Fruit fly (Drosophila melanogaster) whole organism, embryonic: ENCODE data around the gene br.

ENCODE experiments used
- BEAF-32 ChIP-seq: fragments of 200-800 bp; sonication (Bioruptor generic); optimal IDR thresholded peaks from 3 replicates; lab custom pipeline; 2017; ENCODE audit warnings: missing biosample characterization, missing genetic modification characterization, mild to moderate bottlenecking, moderate library complexity, missing genetic modification reagents
- CG11456 ChIP-seq: fragments of 200-800 bp; sonication (Bioruptor generic); IDR thresholded peaks from 3 replicates; pipeline ENCODE4 v1.3.6; 2022; ENCODE audit warnings: missing biosample characterization, missing genetic modification characterization
- CG11504 ChIP-seq: fragments of 200-800 bp; sonication (Bioruptor generic); optimal IDR thresholded peaks from 3 replicates; lab custom pipeline; 2019; ENCODE audit warnings: missing biosample characterization, mild to moderate bottlenecking, missing genetic modification characterization, moderate library complexity
- CG12104 ChIP-seq: fragments of 200-800 bp; sonication (Bioruptor generic); optimal IDR thresholded peaks from 3 replicates; lab custom pipeline; 2016; ENCODE audit warnings: missing biosample characterization, missing genetic modification characterization
- CG13894 ChIP-seq: fragments of 200-800 bp; sonication (Bioruptor generic); optimal IDR thresholded peaks from 3 replicates; lab custom pipeline; 2018; ENCODE audit warnings: missing biosample characterization, mild to moderate bottlenecking, missing genetic modification characterization, moderate library complexity
- CG14441 ChIP-seq: fragments of 200-800 bp; sonication (Bioruptor generic); IDR thresholded peaks from 2 replicates; pipeline ENCODE4 v1.3.6; 2022; ENCODE audit warnings: missing biosample characterization, missing genetic modification characterization
- CG15601 ChIP-seq: fragments of 200-800 bp; sonication (Bioruptor generic); optimal IDR thresholded peaks from 3 replicates; lab custom pipeline; 2019; ENCODE audit warnings: missing biosample characterization, mild to moderate bottlenecking, missing genetic modification characterization, moderate library complexity
- CG1647 ChIP-seq: fragments of 200-800 bp; sonication (Bioruptor generic); optimal IDR thresholded peaks from 3 replicates; lab custom pipeline; 2016; ENCODE audit warnings: missing biosample characterization, missing genetic modification characterization
- CG16813 ChIP-seq: fragments of 200-800 bp; sonication (Bioruptor generic); IDR thresholded peaks from 3 replicates; pipeline ENCODE4 v1.3.6; 2022; ENCODE audit warnings: missing biosample characterization, missing genetic modification characterization; ENCODE audit not compliant: partially characterized antibody
- CG17612 ChIP-seq: fragments of 200-800 bp; sonication (Bioruptor generic); IDR thresholded peaks from 2 replicates; pipeline ENCODE4 v1.3.6; 2022; ENCODE audit warnings: missing biosample characterization, missing genetic modification characterization
- CG18476 ChIP-seq: fragments of 200-800 bp; sonication (Bioruptor generic); optimal IDR thresholded peaks from 2 replicates; lab custom pipeline; 2016; ENCODE audit warnings: missing biosample characterization, mild to moderate bottlenecking, missing genetic modification characterization
- CG18599 ChIP-seq: fragments of 200-800 bp; sonication (Bioruptor generic); optimal IDR thresholded peaks from 3 replicates; lab custom pipeline; 2017; ENCODE audit warnings: missing biosample characterization, missing genetic modification characterization, mild to moderate bottlenecking, moderate library complexity, missing genetic modification reagents
- CG2202 ChIP-seq: fragments of 200-800 bp; sonication (Bioruptor generic); optimal IDR thresholded peaks from 2 replicates; lab custom pipeline; 2018; ENCODE audit warnings: missing biosample characterization, mild to moderate bottlenecking, missing genetic modification characterization
- CG30403 ChIP-seq: fragments of 200-800 bp; sonication (Bioruptor generic); optimal IDR thresholded peaks from 3 replicates; lab custom pipeline; 2016; ENCODE audit warnings: missing biosample characterization, missing genetic modification characterization
- CG3281 ChIP-seq: fragments of 200-800 bp; sonication (Bioruptor generic); optimal IDR thresholded peaks from 3 replicates; lab custom pipeline; 2017; ENCODE audit warnings: missing biosample characterization, mild to moderate bottlenecking, missing genetic modification characterization
- CG4404 ChIP-seq: fragments of 200-800 bp; sonication (Bioruptor generic); IDR thresholded peaks from 2 replicates; pipeline ENCODE4 v1.3.6; 2022; ENCODE audit warnings: missing biosample characterization, missing genetic modification characterization
- CG6175 ChIP-seq: fragments of 200-800 bp; sonication (Bioruptor generic); IDR thresholded peaks from 3 replicates; pipeline ENCODE4 v1.3.6; 2022; ENCODE audit warnings: missing biosample characterization, missing genetic modification characterization
- CG6254 ChIP-seq: fragments of 200-800 bp; sonication (Bioruptor generic); optimal IDR thresholded peaks from 3 replicates; lab custom pipeline; 2017; ENCODE audit warnings: mild to moderate bottlenecking, missing biosample characterization, missing genetic modification reagents, missing genetic modification characterization
- CG6689 ChIP-seq: fragments of 200-800 bp; sonication (Bioruptor generic); IDR thresholded peaks from 2 replicates; pipeline ENCODE4 v1.3.6; 2022; ENCODE audit warnings: missing biosample characterization, missing genetic modification characterization
- CG7839 ChIP-seq: fragments of 200-800 bp; sonication (Bioruptor generic); optimal IDR thresholded peaks from 3 replicates; lab custom pipeline; 2018; ENCODE audit warnings: missing biosample characterization, mild to moderate bottlenecking, missing genetic modification characterization, moderate library complexity
- CG8924 ChIP-seq: fragments of 200-800 bp; optimal IDR thresholded peaks from 3 replicates; lab custom pipeline; 2019; ENCODE audit warnings: missing biosample characterization, mild to moderate bottlenecking, missing genetic modification characterization, moderate library complexity
- Dfd ChIP-seq, 2 experiments: fragments of >200 bp; optimal IDR thresholded peaks; 2 replicates each; lab custom pipeline; 2017; ENCODE audit warnings: missing biosample characterization in 2 of 2, missing genetic modification characterization in 2 of 2
- E2f2 ChIP-seq: fragments of 200-800 bp; sonication (Bioruptor generic); IDR thresholded peaks from 2 replicates; pipeline ENCODE4 v1.3.6; 2022; ENCODE audit warnings: missing biosample characterization, missing genetic modification characterization
- Elba2 ChIP-seq: fragments of 200-800 bp; sonication (Bioruptor generic); optimal IDR thresholded peaks from 3 replicates; lab custom pipeline; 2016; ENCODE audit warnings: missing biosample characterization, missing genetic modification characterization
- H15 ChIP-seq: fragments of 200-800 bp; sonication (Bioruptor generic); IDR thresholded peaks from 3 replicates; pipeline ENCODE4 v1.3.6; 2022; ENCODE audit warnings: missing biosample characterization, missing genetic modification characterization
- HLHmδ ChIP-seq: fragments of 200-800 bp; sonication (Bioruptor generic); optimal IDR thresholded peaks from 2 replicates; lab custom pipeline; 2018; ENCODE audit warnings: missing biosample characterization, mild to moderate bottlenecking, missing genetic modification characterization, moderate library complexity
- Hand ChIP-seq: fragments of 200-800 bp; sonication (Bioruptor generic); optimal IDR thresholded peaks from 2 replicates; lab custom pipeline; 2017; ENCODE audit warnings: mild to moderate bottlenecking, missing biosample characterization, missing genetic modification reagents, missing genetic modification characterization
- Hey ChIP-seq: fragments of 200-800 bp; sonication (Bioruptor generic); optimal IDR thresholded peaks from 3 replicates; lab custom pipeline; 2018; ENCODE audit warnings: missing biosample characterization, mild to moderate bottlenecking, missing genetic modification characterization
- NfI ChIP-seq: fragments of 200-800 bp; sonication (Bioruptor generic); optimal IDR thresholded peaks from 3 replicates; lab custom pipeline; 2018; ENCODE audit warnings: missing biosample characterization, mild to moderate bottlenecking, missing genetic modification characterization, moderate library complexity
- Rx ChIP-seq: fragments of 200-800 bp; sonication (Bioruptor generic); IDR thresholded peaks from 2 replicates; pipeline ENCODE4 v1.3.6; 2022; ENCODE audit warnings: missing biosample characterization, missing genetic modification characterization
- Stat92E ChIP-seq, 3 experiments: fragments of >200 bp in 2 of 3; fragments of 200-800 bp in 1 of 3; sonication (Bioruptor generic) in 1 of 3; optimal IDR thresholded peaks; 2 replicates each; lab custom pipeline; 2017 to 2019; ENCODE audit warnings: missing biosample characterization in 3 of 3, missing genetic modification characterization in 3 of 3, mild to moderate bottlenecking in 1 of 3, moderate library complexity in 1 of 3
- Usf ChIP-seq: fragments of 200-800 bp; sonication (Bioruptor generic); optimal IDR thresholded peaks from 2 replicates; lab custom pipeline; 2017; ENCODE audit warnings: missing genotype, missing biosample characterization, missing genetic modification characterization
- cato ChIP-seq: fragments of 200-800 bp; sonication (Bioruptor generic); optimal IDR thresholded peaks from 2 replicates; lab custom pipeline; 2016; ENCODE audit warnings: missing biosample characterization, missing genetic modification characterization, borderline replicate concordance
- chinmo ChIP-seq: fragments of 200-800 bp; sonication (Bioruptor generic); IDR thresholded peaks from 4 replicates; pipeline ENCODE4 v1.3.6; 2022; ENCODE audit warnings: missing biosample characterization, missing genetic modification characterization; ENCODE audit not compliant: partially characterized antibody
- ci ChIP-seq: fragments of 200-800 bp; sonication (Bioruptor generic); IDR thresholded peaks from 3 replicates; pipeline ENCODE4 v1.3.6; 2022; ENCODE audit warnings: missing biosample characterization, missing genetic modification characterization
- danr ChIP-seq: fragments of 200-800 bp; sonication (Bioruptor generic); IDR thresholded peaks from 2 replicates; pipeline ENCODE4 v1.3.6; 2022; ENCODE audit warnings: missing biosample characterization, missing genetic modification characterization
- dpn ChIP-seq, 2 experiments: fragments of 200-800 bp; sonication (Bioruptor generic); optimal IDR thresholded peaks; 3 replicates each; lab custom pipeline; 2016; ENCODE audit warnings: missing biosample characterization in 2 of 2, missing genetic modification characterization in 2 of 2
- dysf ChIP-seq: fragments of 200-800 bp; sonication (Bioruptor generic); IDR thresholded peaks from 3 replicates; pipeline ENCODE4 v1.3.6; 2022; ENCODE audit warnings: missing biosample characterization, missing genetic modification characterization
- lola ChIP-seq, 3 experiments: fragments of >200 bp in 2 of 3; fragments of 200-800 bp in 1 of 3; sonication (Bioruptor generic) in 1 of 3; optimal IDR thresholded peaks; 2 replicates each; lab custom pipeline; 2017 to 2019; ENCODE audit warnings: missing biosample characterization in 3 of 3, missing genetic modification characterization in 3 of 3, mild to moderate bottlenecking in 1 of 3, moderate library complexity in 1 of 3
- otp ChIP-seq: fragments of 200-800 bp; sonication (Bioruptor generic); IDR thresholded peaks from 3 replicates; pipeline ENCODE4, ENCODE4 v1.3.6; 2022; ENCODE audit warnings: missing biosample characterization, missing genetic modification characterization
- pum ChIP-seq: fragments of 200-800 bp; sonication (Bioruptor generic); optimal IDR thresholded peaks from 2 replicates; lab custom pipeline; 2016; ENCODE audit warnings: missing biosample characterization, missing genetic modification characterization
- run ChIP-seq: fragments of 200-800 bp; sonication (Bioruptor generic); optimal IDR thresholded peaks from 3 replicates; lab custom pipeline; 2018; ENCODE audit warnings: missing biosample characterization, mild to moderate bottlenecking, missing genetic modification characterization
- seq ChIP-seq: fragments of 200-800 bp; sonication (Bioruptor generic); IDR thresholded peaks from 2 replicates; pipeline ENCODE4 v1.3.6; 2022; ENCODE audit warnings: missing biosample characterization, missing genetic modification characterization
- sim ChIP-seq: fragments of 200-800 bp; sonication (Bioruptor generic); IDR thresholded peaks from 2 replicates; pipeline ENCODE4 v1.3.6; 2022; ENCODE audit warnings: missing biosample characterization, missing genetic modification characterization
- sisA ChIP-seq: fragments of 200-800 bp; sonication (Bioruptor generic); IDR thresholded peaks from 2 replicates; pipeline ENCODE4 v1.3.6; 2022; ENCODE audit warnings: missing biosample characterization, missing genetic modification characterization
- slou ChIP-seq: fragments of 200-800 bp; sonication (Bioruptor generic); optimal IDR thresholded peaks from 3 replicates; lab custom pipeline; 2016; ENCODE audit warnings: missing biosample characterization, missing genetic modification characterization
- sug ChIP-seq: fragments of 200-800 bp; optimal IDR thresholded peaks from 2 replicates; lab custom pipeline; 2019; ENCODE audit warnings: missing biosample characterization, mild to moderate bottlenecking, missing genetic modification characterization, moderate library complexity
- usp ChIP-seq: fragments of >200 bp; optimal IDR thresholded peaks from 2 replicates; lab custom pipeline; 2017; ENCODE audit warnings: missing biosample characterization, missing genetic modification characterization

The br gene

DNA sequence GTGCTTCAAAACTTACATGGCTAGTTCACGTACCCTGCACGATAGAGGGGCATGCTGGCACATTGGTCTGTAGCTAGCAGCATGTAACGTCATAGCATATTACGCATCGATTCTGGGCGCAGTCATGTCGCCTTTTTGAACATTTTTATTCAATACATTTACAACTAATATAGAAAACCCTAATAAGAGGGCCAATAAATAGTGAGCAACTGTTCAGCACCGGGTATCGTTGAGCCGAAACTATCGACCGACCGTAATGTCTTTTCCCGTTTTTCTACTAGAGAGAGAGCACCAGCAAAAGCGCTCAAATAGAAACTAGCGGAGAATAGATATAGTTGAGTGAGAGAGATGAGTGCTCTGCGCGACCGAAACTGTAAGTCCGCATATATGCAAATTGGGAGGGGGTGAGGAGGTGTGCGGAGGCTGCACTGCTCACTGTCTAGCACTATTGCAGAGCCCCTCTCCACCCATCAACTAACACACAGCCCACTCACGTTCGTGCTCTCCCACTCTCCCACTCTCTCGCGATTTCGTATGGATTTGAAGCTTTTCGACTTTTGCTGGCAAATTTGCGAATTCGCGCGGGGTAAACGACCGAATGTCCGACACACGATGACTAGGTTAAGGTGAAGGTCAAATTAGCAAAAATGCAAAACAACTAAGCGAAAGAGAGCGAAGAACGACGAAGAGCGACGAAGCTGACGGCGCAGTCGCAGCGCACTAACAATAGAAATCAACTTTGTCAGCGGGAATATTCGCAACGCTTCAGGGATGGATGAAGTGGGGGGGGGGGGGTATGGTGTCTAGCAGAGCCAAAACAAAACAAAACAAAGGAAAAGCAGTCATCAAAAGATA, 44.0 kb downstream of the br start (continued):
- peak; percentile 78 for TF ChIP-seq Rx (GFP tag; lab: Robert Waterston, UW)
- TF ChIP-seq pum (GFP tag; lab: Kevin White, UChicago), result peak; percentile 80
- peak; percentile 74 for TF ChIP-seq CG4404 (GFP tag; lab: Robert Waterston, UW)
- TF ChIP-seq CG6175, result peak; percentile 57; the same call in 1 of the 3 replicates
- TF ChIP-seq CG16813 (GFP tag; lab: Robert Waterston, UW), result no peak
- peak; percentile 84 for TF ChIP-seq CG6689 (GFP tag; lab: Robert Waterston, UW)
- peak; percentile 71 for TF ChIP-seq CG18476 (GFP tag; lab: Kevin White, UChicago)
- TF ChIP-seq E2f2, result peak; percentile 67
- peak; percentile 82 for TF ChIP-seq sisA (GFP tag; lab: Robert Waterston, UW)
- TF ChIP-seq CG7839, result peak; percentile 88
- peak; percentile 75 for TF ChIP-seq CG11456 (GFP tag; lab: Robert Waterston, UW)
- TF ChIP-seq CG2202 (tag; lab: Kevin White, UChicago), result no peak
- TF ChIP-seq CG1647 (GFP tag; lab: Kevin White, UChicago), result peak; percentile 77
- no peak for TF ChIP-seq Dfd (GFP tag; optimal IDR thresholded peaks at IDR 0.05; lab: Kevin White, UChicago)
- TF ChIP-seq slou, result no peak
- peak; percentile 81 for TF ChIP-seq CG18599 (GFP tag; lab: Kevin White, UChicago)
- peak; percentile 65 for TF ChIP-seq danr (GFP tag; lab: Robert Waterston, UW)
- TF ChIP-seq CG8924 (tag; lab: Kevin White, UChicago), result peak; percentile 70
- TF ChIP-seq CG6254 (GFP tag; lab: Kevin White, UChicago), result no peak
- TF ChIP-seq otp (GFP tag; lab: Robert Waterston, UW), result peak; percentile 41; the same call in 1 of the 3 replicates
- peak; percentile 62 for TF ChIP-seq cato
- TF ChIP-seq chinmo, result peak; percentile 82; the same call in 3 of the 4 replicates
- TF ChIP-seq sim, result no peak
- TF ChIP-seq run (tag; lab: Kevin White, UChicago), result peak; percentile 35
- peak; percentile 83 for TF ChIP-seq H15
- peak; percentile 72 for TF ChIP-seq Usf
- TF ChIP-seq usp (GFP tag; lab: Kevin White, UChicago), result no peak
- peak; percentile 93 for TF ChIP-seq dysf (GFP tag; lab: Robert Waterston, UW)
- peak; percentile 81 for TF ChIP-seq CG3281
- peak; percentile 73 for TF ChIP-seq NfI
- no peak for TF ChIP-seq lola (GFP tag; optimal IDR thresholded peaks at IDR 0.05; lab: Kevin White, UChicago)
- TF ChIP-seq dpn (GFP tag; optimal IDR thresholded peaks at IDR 0.05; lab: Kevin White, UChicago), result peak; percentile 86 to 88
- TF ChIP-seq CG12104 (GFP tag; lab: Kevin White, UChicago), result no peak
- TF ChIP-seq CG14441 (GFP tag; lab: Robert Waterston, UW), result peak; percentile 89
- no peak for TF ChIP-seq Hey
- TF ChIP-seq Elba2 (GFP tag; lab: Kevin White, UChicago), result no peak
- peak; percentile 75; the same call in 2 of the 3 replicates for TF ChIP-seq ci
- TF ChIP-seq CG15601, result no peak
- peak; percentile 80 for TF ChIP-seq CG11504 (tag; lab: Kevin White, UChicago)
- peak; percentile 58 for TF ChIP-seq CG13894 (tag; lab: Kevin White, UChicago)
- peak; percentile 20 for TF ChIP-seq Hand (GFP tag; lab: Kevin White, UChicago)
- TF ChIP-seq CG17612, result peak; percentile 60; the same call in 1 of the 2 replicates
- peak; percentile 88 for TF ChIP-seq CG30403 (GFP tag; lab: Kevin White, UChicago)
- no peak for TF ChIP-seq Stat92E (GFP tag; optimal IDR thresholded peaks at IDR 0.05; lab: Kevin White, UChicago)
- TF ChIP-seq HLHmδ, result no peak
- TF ChIP-seq sug (tag; lab: Kevin White, UChicago), result peak; percentile 63
- TF ChIP-seq seq (GFP tag; lab: Robert Waterston, UW), result peak; percentile 81
- TF ChIP-seq BEAF-32, result no peak
